Fruit fly (Drosophila melanogaster) whole organism, wandering third instar larva: ENCODE data around the gene Kdsr.

Experiments used
- CrebA ChIP-seq: fragments of 200-800 bp; sonication (Bioruptor generic); optimal IDR thresholded peaks from 2 replicates; lab custom pipeline; 2016; ENCODE audit warnings: missing biosample characterization, mild to moderate bottlenecking, missing genetic modification characterization, borderline replicate concordance
- Myc ChIP-seq: fragments of >200 bp; optimal IDR thresholded peaks from 2 replicates; lab custom pipeline; 2017
- br ChIP-seq: fragments of 200-800 bp; sonication (Bioruptor generic); optimal IDR thresholded peaks from 2 replicates; lab custom pipeline; 2016; ENCODE audit warnings: missing biosample characterization, missing genetic modification characterization
- fru ChIP-seq: fragments of 200-800 bp; sonication (Bioruptor generic); optimal IDR thresholded peaks from 3 replicates; lab custom pipeline; 2016; ENCODE audit warnings: missing biosample characterization, mild to moderate bottlenecking, missing genetic modification characterization
- h ChIP-seq: fragments of 200-800 bp; sonication (Bioruptor generic); optimal IDR thresholded peaks from 3 replicates; lab custom pipeline; 2016; ENCODE audit warnings: missing biosample characterization, mild to moderate bottlenecking, missing genetic modification characterization
- psq ChIP-seq: fragments of 200-800 bp; sonication (Bioruptor generic); optimal IDR thresholded peaks from 3 replicates; lab custom pipeline; 2017; ENCODE audit warnings: missing biosample characterization, mild to moderate bottlenecking, missing genetic modification characterization, moderate library complexity
- usp ChIP-seq: fragments of >200 bp; optimal IDR thresholded peaks from 2 replicates; lab custom pipeline; 2017; ENCODE audit warnings: missing biosample characterization, missing genetic modification characterization
- woc ChIP-seq: sonication (Bioruptor generic); optimal IDR thresholded peaks from 2 replicates; lab custom pipeline; 2016; ENCODE audit warnings: missing biosample characterization, mild to moderate bottlenecking, missing genetic modification characterization

- TF ChIP-seq h (GFP tag; lab: Kevin White, UChicago) (no peak), usp (GFP tag; lab: Kevin White, UChicago) (no peak), br (GFP tag; lab: Kevin White, UChicago) (no peak), fru (GFP tag; lab: Kevin White, UChicago) (no peak), psq (no peak), woc (GFP tag; lab: Kevin White, UChicago) (no peak), CrebA (no peak), Myc (lab: Kevin White, UChicago) (no peak)
Measured at dm6 chr3R:25266751-25267150, 4.5 kb upstream of the Kdsr start.
